Worm (Caenorhabditis elegans): ENCODE data around the gene E02A10.4.

DNA sequence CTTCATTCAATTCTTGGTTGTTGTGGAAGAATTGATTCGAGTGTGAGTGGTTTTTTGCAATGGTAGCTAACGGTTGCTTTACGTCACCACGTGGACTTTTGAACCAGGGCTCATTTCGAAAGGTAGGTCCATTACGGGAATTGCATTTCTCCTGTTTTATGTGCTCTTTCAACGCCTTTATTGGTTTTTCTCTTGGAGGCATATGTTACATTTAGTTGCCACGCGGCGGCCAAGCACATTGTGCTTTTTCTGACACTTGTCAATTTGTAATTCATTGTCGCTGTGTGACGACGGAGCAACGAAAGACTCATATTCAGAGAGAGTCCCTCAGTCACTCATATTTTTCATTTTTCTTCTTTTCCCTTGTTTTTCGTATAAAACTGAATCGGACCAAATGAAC is 17.0 kb upstream of the E02A10.4 start:
- TF ChIP-seq nhr-90 (tag; optimal IDR thresholded peaks at IDR 0.05) (no peak), snpc-4 (GFP tag; optimal IDR thresholded peaks at IDR 0.05) (no peak), snpc-4 (tag; optimal IDR thresholded peaks at IDR 0.05) (no peak), lin-35 (GFP tag; optimal IDR thresholded peaks at IDR 0.05) (no peak), sea-2 (GFP tag; IDR thresholded peaks at IDR 0.05) (no peak), unc-62 (GFP tag; optimal IDR thresholded peaks at IDR 0.05) (no peak), Y67H2A.10 (GFP tag; conservative IDR thresholded peaks at IDR 0.05) (no peak), lag-1 (GFP tag; IDR thresholded peaks at IDR 0.05) (no peak), unc-130 (GFP tag; optimal IDR thresholded peaks at IDR 0.05) (no peak), ceh-79 (tag; optimal IDR thresholded peaks at IDR 0.05) (no peak), F22D6.2 (tag; optimal IDR thresholded peaks at IDR 0.05) (no peak), nfya-1 (tag; optimal IDR thresholded peaks at IDR 0.05; ENCODE audit: borderline replicate concordance, insufficient read depth) (no peak), dox-1 (GFP tag; IDR thresholded peaks at IDR 0.05) (no peak), C06A6.2 (GFP tag; conservative IDR thresholded peaks at IDR 0.05) (no peak)
